Worm (Caenorhabditis elegans) whole organism, L1 larva: ENCODE results near the gene K01B6.3.

Experiments
- C04F5.9 ChIP-seq: sonication (generic microtip); optimal IDR thresholded peaks from 2 replicates; lab custom pipeline; 2016; ENCODE audit warnings: missing genetic modification characterization, missing compliant biosample characterization
- C16A3.4 ChIP-seq: fragments of 150-350 bp; optimal IDR thresholded peaks from 2 replicates; lab custom pipeline; 2014; ENCODE audit warnings: missing biosample characterization, missing genetic modification characterization
- aha-1 ChIP-seq: fragments of 150-350 bp; optimal IDR thresholded peaks from 2 replicates; lab custom pipeline; 2014; ENCODE audit warnings: missing biosample characterization, missing genetic modification characterization
- alr-1 ChIP-seq: fragments of 200-800 bp; sonication (Bioruptor generic); optimal IDR thresholded peaks from 2 replicates; lab custom pipeline; 2018; ENCODE audit warnings: borderline replicate concordance, mild to moderate bottlenecking, missing genetic modification characterization, missing compliant biosample characterization
- blmp-1 ChIP-seq: fragments of 150-350 bp; optimal IDR thresholded peaks from 2 replicates; lab custom pipeline; 2014; ENCODE audit warnings: missing biosample characterization, missing genetic modification characterization
- ceh-8 ChIP-seq: fragments of 200-800 bp; sonication (Bioruptor generic); optimal IDR thresholded peaks from 2 replicates; lab custom pipeline; 2018; ENCODE audit warnings: mild to moderate bottlenecking, missing genetic modification characterization, moderate library complexity, missing compliant biosample characterization
- ceh-88 ChIP-seq: fragments of 200-800 bp; sonication (Bioruptor generic); IDR thresholded peaks from 2 replicates; pipeline ENCODE4 v1.3.6; 2022; ENCODE audit warnings: missing genetic modification characterization, missing compliant biosample characterization
- ces-1 ChIP-seq: fragments of 150-350 bp; optimal IDR thresholded peaks from 2 replicates; lab custom pipeline; 2014; ENCODE audit warnings: missing biosample characterization, missing genetic modification reagents, missing genetic modification characterization
- dpl-1 ChIP-seq, 3 experiments: fragments of 150-350 bp in 2 of 3; sonication (generic microtip) in 1 of 3; optimal IDR thresholded peaks; 2 replicates each; lab custom pipeline; 2014 to 2017; ENCODE audit warnings: missing biosample characterization in 3 of 3, missing genetic modification characterization in 3 of 3, missing genetic modification reagents in 3 of 3
- dsc-1 ChIP-seq: sonication (generic microtip); optimal IDR thresholded peaks from 2 replicates; lab custom pipeline; 2016; ENCODE audit warnings: mild to moderate bottlenecking, missing genetic modification characterization, missing compliant biosample characterization
- efl-1 ChIP-seq, 4 experiments: fragments of 150-350 bp; optimal IDR thresholded peaks in 3 of 4; peaks in 1 of 4; 1 replicate in 1 of 4; 2 replicates in 3 of 4; lab custom pipeline; 2014; ENCODE audit warnings: missing biosample characterization in 2 of 4, missing genetic modification characterization in 2 of 4, missing genetic modification reagents in 2 of 4
- efl-3 ChIP-seq: fragments of 200-800 bp; sonication (Bioruptor generic); optimal IDR thresholded peaks from 2 replicates; lab custom pipeline; 2018; ENCODE audit warnings: mild to moderate bottlenecking, missing genetic modification characterization, missing compliant biosample characterization
- egl-13 ChIP-seq: sonication (generic microtip); optimal IDR thresholded peaks from 2 replicates; lab custom pipeline; 2016; ENCODE audit warnings: missing genotype, missing genetic modification reagents, missing genetic modification characterization, missing compliant biosample characterization
- egl-27 ChIP-seq, 2 experiments: fragments of 150-350 bp in 1 of 2; sonication (generic microtip); optimal IDR thresholded peaks; 3 replicates each; lab custom pipeline; 2017 to 2018; ENCODE audit warnings: missing biosample characterization in 2 of 2, missing genetic modification characterization in 2 of 2, missing genetic modification reagents in 2 of 2
- elt-2 ChIP-seq: sonication (generic microtip); optimal IDR thresholded peaks from 2 replicates; lab custom pipeline; 2016; ENCODE audit warnings: missing genetic modification characterization, mild to moderate bottlenecking, inconsistent platforms, missing compliant biosample characterization, missing genetic modification reagents
- elt-3 ChIP-seq, 6 experiments: fragments of 150-350 bp in 1 of 6; sonication (generic microtip); optimal IDR thresholded peaks; 2 replicates each; lab custom pipeline; 2017 to 2018; ENCODE audit warnings: missing biosample characterization in 6 of 6, missing genetic modification characterization in 6 of 6, inconsistent platforms in 1 of 6
- ets-5 ChIP-seq: fragments of 200-800 bp; sonication (Bioruptor generic); IDR thresholded peaks from 2 replicates; pipeline ENCODE4 v1.3.6; 2022; ENCODE audit warnings: missing genetic modification characterization, missing compliant biosample characterization
- fkh-4 ChIP-seq: sonication (generic microtip); optimal IDR thresholded peaks from 2 replicates; lab custom pipeline; 2016; ENCODE audit warnings: missing compliant biosample characterization, missing genetic modification characterization, borderline replicate concordance
- fkh-8 ChIP-seq: sonication (generic microtip); optimal IDR thresholded peaks from 2 replicates; lab custom pipeline; 2016; ENCODE audit warnings: mild to moderate bottlenecking, missing genetic modification characterization, missing compliant biosample characterization
- fos-1 ChIP-seq: fragments of 150-350 bp; optimal IDR thresholded peaks from 2 replicates; lab custom pipeline; 2014; ENCODE audit warnings: missing biosample characterization, missing genetic modification characterization
- hlh-17 ChIP-seq: fragments of 200-800 bp; sonication (Bioruptor generic); optimal IDR thresholded peaks from 2 replicates; lab custom pipeline; 2018; ENCODE audit warnings: missing genetic modification characterization, mild to moderate bottlenecking, missing compliant biosample characterization, moderate library complexity, borderline replicate concordance
- jun-1 ChIP-seq: fragments of 150-350 bp; optimal IDR thresholded peaks from 2 replicates; lab custom pipeline; 2014; ENCODE audit warnings: missing biosample characterization, missing genetic modification reagents, missing genetic modification characterization
- lin-13 ChIP-seq: fragments of 150-350 bp; optimal IDR thresholded peaks from 2 replicates; lab custom pipeline; 2014; ENCODE audit warnings: missing biosample characterization, missing genetic modification reagents, missing genetic modification characterization
- lin-15B ChIP-seq: fragments of 150-350 bp; sonication (generic microtip); optimal IDR thresholded peaks from 3 replicates; lab custom pipeline; 2014; ENCODE audit warnings: missing biosample characterization, missing genetic modification characterization
- lin-35 ChIP-seq, 2 experiments: fragments of 150-350 bp; optimal IDR thresholded peaks; 2 replicates each; lab custom pipeline; 2014; ENCODE audit warnings: missing biosample characterization in 2 of 2, missing genetic modification characterization in 2 of 2, missing genetic modification reagents in 2 of 2
- lin-39 ChIP-seq: fragments of 150-350 bp; optimal IDR thresholded peaks from 2 replicates; lab custom pipeline; 2014; ENCODE audit warnings: missing biosample characterization, missing genetic modification reagents, missing genetic modification characterization
- mep-1 ChIP-seq: fragments of 150-350 bp; optimal IDR thresholded peaks from 2 replicates; lab custom pipeline; 2014; ENCODE audit warnings: missing biosample characterization, missing genetic modification characterization
- nhr-20 ChIP-seq: sonication (generic microtip); optimal IDR thresholded peaks from 2 replicates; lab custom pipeline; 2016; ENCODE audit warnings: mild to moderate bottlenecking, missing genetic modification characterization, missing compliant biosample characterization
- nhr-28 ChIP-seq: fragments of 150-350 bp; optimal IDR thresholded peaks from 2 replicates; lab custom pipeline; 2014; ENCODE audit warnings: missing biosample characterization, missing genetic modification characterization
- nhr-47 ChIP-seq: sonication (generic microtip); optimal IDR thresholded peaks from 2 replicates; lab custom pipeline; 2016; ENCODE audit warnings: mild to moderate bottlenecking, missing genetic modification characterization, moderate library complexity, missing compliant biosample characterization
- nhr-76 ChIP-seq: sonication (generic microtip); optimal IDR thresholded peaks from 2 replicates; lab custom pipeline; 2017; ENCODE audit warnings: missing biosample characterization, missing genetic modification characterization
- nhr-77 ChIP-seq: fragments of 150-350 bp; optimal IDR thresholded peaks from 2 replicates; lab custom pipeline; 2014; ENCODE audit warnings: missing biosample characterization, missing genetic modification characterization
- nhr-90 ChIP-seq: sonication (generic microtip); optimal IDR thresholded peaks from 2 replicates; lab custom pipeline; 2016; ENCODE audit warnings: mild to moderate bottlenecking, missing genetic modification characterization, missing compliant biosample characterization; ENCODE audit not compliant: poor library complexity
- pax-3 ChIP-seq: fragments of 200-800 bp; sonication (Bioruptor generic); optimal IDR thresholded peaks from 2 replicates; lab custom pipeline; 2018; ENCODE audit warnings: mild to moderate bottlenecking, missing genetic modification characterization, moderate library complexity, missing compliant biosample characterization
- snpc-4 ChIP-seq: fragments of 150-350 bp; optimal IDR thresholded peaks from 2 replicates; lab custom pipeline; 2014; ENCODE audit warnings: missing biosample characterization, missing genetic modification characterization
- sup-37 ChIP-seq: fragments of 200-800 bp; sonication (Bioruptor generic); optimal IDR thresholded peaks from 2 replicates; lab custom pipeline; 2018; ENCODE audit warnings: mild to moderate bottlenecking, missing genetic modification characterization, missing compliant biosample characterization
- swsn-7 ChIP-seq: sonication (generic microtip); optimal IDR thresholded peaks from 2 replicates; lab custom pipeline; 2016; ENCODE audit warnings: missing genetic modification characterization, missing compliant biosample characterization
- unc-130 ChIP-seq: fragments of 150-350 bp; optimal IDR thresholded peaks from 2 replicates; lab custom pipeline; 2017; ENCODE audit warnings: missing biosample characterization, missing genetic modification characterization, inconsistent platforms
- unc-62 ChIP-seq: fragments of 150-350 bp; optimal IDR thresholded peaks from 2 replicates; lab custom pipeline; 2014; ENCODE audit warnings: missing biosample characterization, missing genetic modification reagents, missing genetic modification characterization
- vab-15 ChIP-seq: sonication (generic microtip); optimal IDR thresholded peaks from 2 replicates; lab custom pipeline; 2017; ENCODE audit warnings: missing genotype, mild to moderate bottlenecking, missing genetic modification characterization, missing compliant biosample characterization
- xbp-1 ChIP-seq: sonication (generic microtip); optimal IDR thresholded peaks from 2 replicates; lab custom pipeline; 2016; ENCODE audit warnings: missing genetic modification characterization, missing compliant biosample characterization

K01B6.3 gene

ce11 chrIII:9289815-9290214 is 10.2 kb upstream of the K01B6.3 start (continued):
- TF ChIP-seq nhr-20 (tag; lab: Kevin White, UChicago) (peak; percentile 57), ets-5 (GFP tag; lab: Robert Waterston, UW) (no peak), mep-1 (tag; lab: Kevin White, UChicago) (no peak), jun-1 (tag; lab: Kevin White, UChicago) (peak; percentile 24), nhr-90 (tag; lab: Kevin White, UChicago) (peak; percentile 3), pax-3 (tag; lab: Kevin White, UChicago) (no peak), hlh-17 (GFP tag; lab: Kevin White, UChicago) (no peak), lin-13 (GFP tag; lab: Kevin White, UChicago) (no peak), C16A3.4 (tag; lab: Kevin White, UChicago) (no peak), lin-35 (GFP tag; optimal IDR thresholded peaks at IDR 0.05; lab: Kevin White, UChicago) (peak in 1 of 2 experiments; percentile 53), dpl-1 (GFP tag; optimal IDR thresholded peaks at IDR 0.05; lab: Kevin White, UChicago) (no peak), egl-27 (tag; optimal IDR thresholded peaks at IDR 0.05; lab: Kevin White, UChicago) (no peak)

ce11 chrIII:9291633-9292032 is 8.4 kb upstream of the K01B6.3 start:
- peak; percentile 2 for TF ChIP-seq snpc-4 (tag; lab: Kevin White, UChicago)
- TF ChIP-seq, all 84 proteins: peak for 1; not testable (repeated sequence) for 83

- TF ChIP-seq efl-1 (optimal IDR thresholded peaks at IDR 0.05; lab: Kevin White, UChicago) (no peak), efl-1 (GFP tag; optimal IDR thresholded peaks at IDR 0.05 in 1 of 2; lab: Kevin White, UChicago) (peak in 1 of 2 experiments; percentile 34), nhr-47 (tag; lab: Kevin White, UChicago) (no peak), nhr-76 (tag; lab: Kevin White, UChicago) (no peak), ceh-88 (GFP tag; lab: Robert Waterston, UW) (no peak)
- TF ChIP-seq, all 84 proteins: peak for 1
These were observed 2.7 kb upstream of the K01B6.3 start, which contains the start of gene K01B6.4 for ce11 chrIII:9297345-9297744. Gene K01B6.4 (minus strand): TSS chrIII:9297445.

- TF ChIP-seq blmp-1 (peak; percentile 51), efl-3 (GFP tag; lab: Kevin White, UChicago) (no peak)
These were observed 903 bp upstream of the K01B6.3 start for ce11 chrIII:9299116-9299515.

ce11 chrIII:9300670-9301069 is 651 bp downstream of the K01B6.3 start:
- TF ChIP-seq lin-39 (tag; lab: Kevin White, UChicago) (no peak), nhr-76 (tag; lab: Kevin White, UChicago) (no peak), dsc-1 (tag; lab: Kevin White, UChicago) (no peak), nhr-47 (tag; lab: Kevin White, UChicago) (no peak), fkh-4 (tag; lab: Kevin White, UChicago) (no peak), C04F5.9 (tag; lab: Kevin White, UChicago) (no peak), swsn-7 (tag; lab: Kevin White, UChicago) (no peak), unc-130 (tag; lab: Kevin White, UChicago) (no peak), ces-1 (GFP tag; lab: Kevin White, UChicago) (no peak), nhr-28 (tag; lab: Kevin White, UChicago) (no peak), snpc-4 (tag; lab: Kevin White, UChicago) (no peak), xbp-1 (no peak), efl-3 (GFP tag; lab: Kevin White, UChicago) (no peak), nhr-20 (tag; lab: Kevin White, UChicago) (peak; percentile 10), pax-3 (tag; lab: Kevin White, UChicago) (no peak), vab-15 (tag; lab: Kevin White, UChicago) (no peak), elt-2 (no peak), egl-27 (tag; optimal IDR thresholded peaks at IDR 0.05; lab: Kevin White, UChicago) (no peak), efl-1 (optimal IDR thresholded peaks at IDR 0.05; lab: Kevin White, UChicago) (no peak), efl-1 (GFP tag; optimal IDR thresholded peaks at IDR 0.05 in 1 of 2; lab: Kevin White, UChicago) (peak in 1 of 2 experiments; percentile 20), ets-5 (GFP tag; lab: Robert Waterston, UW) (no peak), alr-1 (tag; lab: Kevin White, UChicago) (no peak), fos-1 (no peak), lin-15B (tag; lab: Kevin White, UChicago) (no peak), sup-37 (GFP tag; lab: Kevin White, UChicago) (no peak), mep-1 (tag; lab: Kevin White, UChicago) (no peak), fkh-8 (tag; lab: Kevin White, UChicago) (no peak), unc-62 (GFP tag; lab: Kevin White, UChicago) (no peak), elt-3 (tag; optimal IDR thresholded peaks at IDR 0.05; lab: Kevin White, UChicago) (peak in 2 of 6 experiments; percentile 15 to 40), egl-13 (tag; lab: Kevin White, UChicago) (no peak), blmp-1 (peak; percentile 81), ceh-8 (GFP tag; lab: Kevin White, UChicago) (no peak), ceh-88 (GFP tag; lab: Robert Waterston, UW) (no peak), aha-1 (no peak), nhr-77 (tag; lab: Kevin White, UChicago) (no peak)
